Fruit fly (Drosophila melanogaster) whole organism, embryonic: ENCODE measurements around the gene CG43293.
A peak's percentile ranks its signal among the peaks of the same experiment; 100 is the strongest.

Experiments used
- Awh ChIP-seq: fragments of 200-800 bp; sonication (Bioruptor generic); IDR thresholded peaks from 2 replicates; pipeline ENCODE4, ENCODE4 v1.3.6; 2022; ENCODE audit warnings: missing biosample characterization, missing genetic modification characterization
- Bgb ChIP-seq: fragments of 200-800 bp; sonication (Bioruptor generic); IDR thresholded peaks from 2 replicates; pipeline ENCODE4 v1.3.6; 2022; ENCODE audit warnings: missing biosample characterization, missing genetic modification characterization; ENCODE audit not compliant: partially characterized antibody
- CG10321 ChIP-seq: fragments of 200-800 bp; sonication (Bioruptor generic); IDR thresholded peaks from 2 replicates; pipeline ENCODE4 v1.3.6; 2022; ENCODE audit warnings: missing biosample characterization, missing genetic modification characterization
- CG10565 ChIP-seq: fragments of 200-800 bp; sonication (Bioruptor generic); optimal IDR thresholded peaks from 3 replicates; lab custom pipeline; 2016; ENCODE audit warnings: missing biosample characterization, mild to moderate bottlenecking, missing genetic modification characterization
- CG12104 ChIP-seq: fragments of 200-800 bp; sonication (Bioruptor generic); optimal IDR thresholded peaks from 3 replicates; lab custom pipeline; 2016; ENCODE audit warnings: missing biosample characterization, missing genetic modification characterization
- CG12942 ChIP-seq: fragments of 200-800 bp; sonication (Bioruptor generic); optimal IDR thresholded peaks from 3 replicates; lab custom pipeline; 2016; ENCODE audit warnings: missing biosample characterization, missing genetic modification characterization
- CG15696 ChIP-seq: fragments of 200-800 bp; sonication (Bioruptor generic); optimal IDR thresholded peaks from 2 replicates; lab custom pipeline; 2019; ENCODE audit warnings: missing biosample characterization, mild to moderate bottlenecking, missing genetic modification characterization, moderate library complexity
- CG1602 ChIP-seq: fragments of 200-800 bp; sonication (Bioruptor generic); optimal IDR thresholded peaks from 3 replicates; lab custom pipeline; 2016; ENCODE audit warnings: missing biosample characterization, missing genetic modification characterization
- CG2116 ChIP-seq: fragments of 200-800 bp; sonication (Bioruptor generic); optimal IDR thresholded peaks from 3 replicates; lab custom pipeline; 2018; ENCODE audit warnings: missing biosample characterization, mild to moderate bottlenecking, missing genetic modification characterization
- CG2712 ChIP-seq: fragments of 200-800 bp; optimal IDR thresholded peaks from 3 replicates; lab custom pipeline; 2019; ENCODE audit warnings: missing biosample characterization, mild to moderate bottlenecking, missing genetic modification characterization, moderate library complexity
- CG31388 ChIP-seq: fragments of 200-800 bp; sonication (Bioruptor generic); optimal IDR thresholded peaks from 2 replicates; lab custom pipeline; 2016; ENCODE audit warnings: missing biosample characterization, missing genetic modification characterization
- CG3407 ChIP-seq: fragments of 200-800 bp; sonication (Bioruptor generic); optimal IDR thresholded peaks from 2 replicates; lab custom pipeline; 2018; ENCODE audit warnings: missing biosample characterization, mild to moderate bottlenecking, missing genetic modification characterization
- CG6272 ChIP-seq: fragments of 200-800 bp; sonication (Bioruptor generic); IDR thresholded peaks from 2 replicates; pipeline ENCODE4 v1.3.6; 2022; ENCODE audit warnings: missing biosample characterization, missing genetic modification characterization
- CG7786 ChIP-seq: fragments of 200-800 bp; sonication (Bioruptor generic); optimal IDR thresholded peaks from 2 replicates; lab custom pipeline; 2016; ENCODE audit warnings: missing biosample characterization, missing genetic modification characterization
- CTCF ChIP-seq: fragments of 200-800 bp; sonication (Bioruptor generic); optimal IDR thresholded peaks from 2 replicates; lab custom pipeline; 2017; ENCODE audit warnings: missing biosample characterization, mild to moderate bottlenecking, missing genetic modification characterization, moderate library complexity
- Dbx ChIP-seq: fragments of 200-800 bp; sonication (Bioruptor generic); IDR thresholded peaks from 3 replicates; pipeline ENCODE4 v1.3.6; 2022; ENCODE audit warnings: missing biosample characterization, missing genetic modification characterization
- Doc2 ChIP-seq: fragments of 200-800 bp; sonication (Bioruptor generic); IDR thresholded peaks from 2 replicates; pipeline ENCODE4 v1.3.6; 2022; ENCODE audit warnings: missing biosample characterization, missing genetic modification characterization
- Doc3 ChIP-seq: fragments of 200-800 bp; sonication (Bioruptor generic); IDR thresholded peaks from 3 replicates; pipeline ENCODE4 v1.3.6; 2022; ENCODE audit warnings: missing biosample characterization, missing genetic modification characterization; ENCODE audit not compliant: partially characterized antibody
- H15 ChIP-seq: fragments of 200-800 bp; sonication (Bioruptor generic); IDR thresholded peaks from 3 replicates; pipeline ENCODE4 v1.3.6; 2022; ENCODE audit warnings: missing biosample characterization, missing genetic modification characterization
- H2.0 ChIP-seq: fragments of 200-800 bp; sonication (Bioruptor generic); IDR thresholded peaks from 2 replicates; pipeline ENCODE4 v1.3.6; 2022; ENCODE audit warnings: missing biosample characterization, missing genetic modification characterization
- HLHmδ ChIP-seq: fragments of 200-800 bp; sonication (Bioruptor generic); optimal IDR thresholded peaks from 2 replicates; lab custom pipeline; 2018; ENCODE audit warnings: missing biosample characterization, mild to moderate bottlenecking, missing genetic modification characterization, moderate library complexity
- Lhr ChIP-seq: fragments of 200-800 bp; sonication (Bioruptor generic); optimal IDR thresholded peaks from 3 replicates; lab custom pipeline; 2017; ENCODE audit warnings: mild to moderate bottlenecking, missing biosample characterization, missing genetic modification reagents, missing genetic modification characterization
- MTF-1 ChIP-seq: fragments of 200-800 bp; sonication (Bioruptor generic); optimal IDR thresholded peaks from 2 replicates; lab custom pipeline; 2018; ENCODE audit warnings: missing biosample characterization, mild to moderate bottlenecking, missing genetic modification characterization, borderline replicate concordance
- Max ChIP-seq: fragments of 200-800 bp; sonication (Bioruptor generic); optimal IDR thresholded peaks from 2 replicates; lab custom pipeline; 2016; ENCODE audit warnings: missing biosample characterization, mild to moderate bottlenecking, missing genetic modification characterization
- NFAT ChIP-seq: fragments of 200-800 bp; sonication (Bioruptor generic); IDR thresholded peaks from 2 replicates; pipeline ENCODE4 v1.3.6; 2022; ENCODE audit warnings: missing biosample characterization, missing genetic modification characterization
- Nf-YB ChIP-seq: fragments of 200-800 bp; sonication (Bioruptor generic); optimal IDR thresholded peaks from 3 replicates; lab custom pipeline; 2019; ENCODE audit warnings: missing biosample characterization, mild to moderate bottlenecking, missing genetic modification characterization, moderate library complexity
- Nf-YC ChIP-seq: fragments of 200-800 bp; optimal IDR thresholded peaks from 3 replicates; lab custom pipeline; 2019; ENCODE audit warnings: missing biosample characterization, mild to moderate bottlenecking, missing genetic modification characterization, moderate library complexity
- Opbp ChIP-seq: fragments of 200-800 bp; sonication (Bioruptor generic); IDR thresholded peaks from 3 replicates; pipeline ENCODE4 v1.3.6; 2022; ENCODE audit warnings: missing biosample characterization, missing genetic modification characterization; ENCODE audit not compliant: partially characterized antibody
- Optix ChIP-seq: fragments of 200-800 bp; sonication (Bioruptor generic); IDR thresholded peaks from 3 replicates; pipeline ENCODE4 v1.3.6; 2022; ENCODE audit warnings: missing biosample characterization, missing genetic modification characterization
- Sin3A ChIP-seq: fragments of >200 bp; optimal IDR thresholded peaks from 2 replicates; lab custom pipeline; 2018
- Spps ChIP-seq: fragments of 200-800 bp; sonication (Bioruptor generic); optimal IDR thresholded peaks from 2 replicates; lab custom pipeline; 2018; ENCODE audit warnings: missing biosample characterization, mild to moderate bottlenecking, missing genetic modification characterization
- Xbp1 ChIP-seq: fragments of 200-800 bp; sonication (Bioruptor generic); optimal IDR thresholded peaks from 3 replicates; lab custom pipeline; 2016; ENCODE audit warnings: missing biosample characterization, mild to moderate bottlenecking, missing genetic modification characterization
- ase ChIP-seq: fragments of 200-800 bp; sonication (Bioruptor generic); IDR thresholded peaks from 3 replicates; pipeline ENCODE4 v1.3.6; 2022; ENCODE audit warnings: missing biosample characterization, missing genetic modification characterization
- bcd ChIP-seq: fragments of 200-800 bp; sonication (Bioruptor generic); optimal IDR thresholded peaks from 2 replicates; lab custom pipeline; 2017; ENCODE audit warnings: missing biosample characterization, mild to moderate bottlenecking, missing genetic modification characterization
- bsh ChIP-seq, 2 experiments: fragments of 200-800 bp; sonication (Bioruptor generic); optimal IDR thresholded peaks; 2 replicates each; lab custom pipeline; 2017 to 2018; ENCODE audit warnings: mild to moderate bottlenecking in 2 of 2, missing biosample characterization in 2 of 2, missing genetic modification characterization in 2 of 2, moderate library complexity in 1 of 2
- cas ChIP-seq: fragments of 200-800 bp; sonication (Bioruptor generic); IDR thresholded peaks from 2 replicates; pipeline ENCODE4 v1.3.6; 2022; ENCODE audit warnings: missing biosample characterization, missing genetic modification characterization
- cg ChIP-seq: fragments of 200-800 bp; sonication (Bioruptor generic); optimal IDR thresholded peaks from 3 replicates; lab custom pipeline; 2019; ENCODE audit warnings: missing biosample characterization, mild to moderate bottlenecking, missing genetic modification characterization, moderate library complexity
- dimm ChIP-seq: fragments of 200-800 bp; sonication (Bioruptor generic); IDR thresholded peaks from 2 replicates; pipeline ENCODE4 v1.3.6; 2022; ENCODE audit warnings: missing biosample characterization, missing genetic modification characterization
- fd3F ChIP-seq: fragments of 200-800 bp; sonication (Bioruptor generic); optimal IDR thresholded peaks from 2 replicates; lab custom pipeline; 2018; ENCODE audit warnings: missing biosample characterization, mild to moderate bottlenecking, missing genetic modification characterization, moderate library complexity
- gfzf ChIP-seq: fragments of 200-800 bp; sonication (Bioruptor generic); optimal IDR thresholded peaks from 2 replicates; lab custom pipeline; 2016; ENCODE audit warnings: missing biosample characterization, mild to moderate bottlenecking, missing genetic modification characterization, moderate library complexity
- jumu ChIP-seq: fragments of 200-800 bp; sonication (Bioruptor generic); optimal IDR thresholded peaks from 3 replicates; lab custom pipeline; 2016; ENCODE audit warnings: missing biosample characterization, missing genetic modification characterization
- lab ChIP-seq: fragments of 200-800 bp; sonication (Bioruptor generic); optimal IDR thresholded peaks from 3 replicates; lab custom pipeline; 2017; ENCODE audit warnings: missing biosample characterization, missing genetic modification characterization, mild to moderate bottlenecking, moderate library complexity, missing genetic modification reagents
- lilli ChIP-seq: fragments of 200-800 bp; sonication (Bioruptor generic); optimal IDR thresholded peaks from 3 replicates; lab custom pipeline; 2016; ENCODE audit warnings: missing biosample characterization, missing genetic modification characterization
- lov ChIP-seq, 2 experiments: fragments of 200-800 bp in 1 of 2; fragments of >200 bp in 1 of 2; sonication (Bioruptor generic) in 1 of 2; IDR thresholded peaks in 1 of 2; optimal IDR thresholded peaks in 1 of 2; 2 replicates in 1 of 2; 3 replicates in 1 of 2; pipeline versions ENCODE4 v1.3.6 to Lab custom; 2017 to 2022; ENCODE audit warnings: missing biosample characterization in 1 of 2, missing genetic modification characterization in 1 of 2
- mld ChIP-seq: fragments of 200-800 bp; sonication (Bioruptor generic); IDR thresholded peaks from 3 replicates; pipeline ENCODE4 v1.3.6; 2022; ENCODE audit warnings: missing biosample characterization, missing genetic modification characterization; ENCODE audit not compliant: partially characterized antibody
- odd ChIP-seq: fragments of 200-800 bp; sonication (Bioruptor generic); optimal IDR thresholded peaks from 2 replicates; lab custom pipeline; 2017; ENCODE audit warnings: missing biosample characterization, mild to moderate bottlenecking, missing genetic modification characterization
- org-1 ChIP-seq: fragments of 200-800 bp; sonication (Bioruptor generic); optimal IDR thresholded peaks from 2 replicates; lab custom pipeline; 2017; ENCODE audit warnings: missing biosample characterization, missing genetic modification characterization
- sc ChIP-seq, 3 experiments: fragments of >200 bp in 2 of 3; fragments of 200-800 bp in 1 of 3; sonication (Bioruptor generic) in 1 of 3; optimal IDR thresholded peaks; 2 replicates in 2 of 3; 3 replicates in 1 of 3; lab custom pipeline; 2017; ENCODE audit warnings: mild to moderate bottlenecking in 1 of 3, missing biosample characterization in 1 of 3, missing genetic modification characterization in 1 of 3, missing genetic modification reagents in 1 of 3
- trem ChIP-seq: fragments of 200-800 bp; optimal IDR thresholded peaks from 3 replicates; lab custom pipeline; 2019; ENCODE audit warnings: missing biosample characterization, mild to moderate bottlenecking, missing genetic modification characterization, moderate library complexity
- wek ChIP-seq: fragments of 200-800 bp; sonication (Bioruptor generic); optimal IDR thresholded peaks from 3 replicates; lab custom pipeline; 2018; ENCODE audit warnings: missing biosample characterization, mild to moderate bottlenecking, missing genetic modification characterization, moderate library complexity

The CG43293 gene

dm6 chr3L:6181776-6182175, 3.2 kb upstream of the CG43293 start, which contains the start of gene CG10274 (continued):
- TF ChIP-seq HLHmδ (GFP tag; lab: Kevin White, UChicago) (no peak), CG12942 (GFP tag; lab: Kevin White, UChicago) (peak; percentile 72), Spps (peak; percentile 56), H2.0 (GFP tag; lab: Robert Waterston, UW) (peak; percentile 56; the same call in 1 of the 2 replicates), wek (no peak), Doc2 (no peak), odd (GFP tag; lab: Kevin White, UChicago) (no peak), CG12104 (GFP tag; lab: Kevin White, UChicago) (peak; percentile 51), Xbp1 (GFP tag; lab: Kevin White, UChicago) (peak; percentile 87), lab (GFP tag; lab: Kevin White, UChicago) (no peak), lilli (GFP tag; lab: Kevin White, UChicago) (peak; percentile 85), Opbp (GFP tag; lab: Robert Waterston, UW) (no peak), Optix (GFP tag; lab: Robert Waterston, UW) (no peak), fd3F (GFP tag; lab: Kevin White, UChicago) (peak; percentile 70), CG15696 (tag; lab: Kevin White, UChicago) (peak; percentile 82), lov (optimal IDR thresholded peaks at IDR 0.05; lab: Kevin White, UChicago) (no peak), lov (GFP tag; IDR thresholded peaks at IDR 0.05; lab: Robert Waterston, UW) (no peak), bcd (GFP tag; lab: Kevin White, UChicago) (peak; percentile 78), trem (tag; lab: Kevin White, UChicago) (peak; percentile 98), sc (optimal IDR thresholded peaks at IDR 0.05; lab: Kevin White, UChicago) (no peak), sc (GFP tag; optimal IDR thresholded peaks at IDR 0.05; lab: Kevin White, UChicago) (peak; percentile 29), CG10565 (peak; percentile 33), cas (GFP tag; lab: Robert Waterston, UW) (no peak), cg (GFP tag; lab: Kevin White, UChicago) (no peak), gfzf (GFP tag; lab: Kevin White, UChicago) (peak; percentile 52), Awh (no peak), Doc3 (no peak), mld (GFP tag; lab: Robert Waterston, UW) (no peak), NFAT (GFP tag; lab: Robert Waterston, UW) (peak; percentile 59; the same call in 1 of the 2 replicates), Bgb (no peak), CG1602 (GFP tag; lab: Kevin White, UChicago) (peak; percentile 71), dimm (GFP tag; lab: Robert Waterston, UW) (no peak), CG3407 (peak; percentile 29), CG2116 (GFP tag; lab: Kevin White, UChicago) (peak; percentile 77), ase (GFP tag; lab: Robert Waterston, UW) (0 out of 3 replicates have a peak, but pooled peaks have one; percentile 13), org-1 (GFP tag; lab: Kevin White, UChicago) (peak; percentile 24), Max (GFP tag; lab: Kevin White, UChicago) (peak; percentile 74), Nf-YC (tag; lab: Kevin White, UChicago) (no peak), CG7786 (GFP tag; lab: Kevin White, UChicago) (peak; percentile 71), CTCF (no peak), Sin3A (lab: Kevin White, UChicago) (peak; percentile 75), Lhr (peak; percentile 55), Dbx (peak; percentile 81), MTF-1 (GFP tag; lab: Kevin White, UChicago) (no peak), jumu (GFP tag; lab: Kevin White, UChicago) (peak; percentile 64), CG2712 (tag; lab: Kevin White, UChicago) (peak; percentile 83), CG6272 (GFP tag; lab: Robert Waterston, UW) (0 out of 2 replicates have a peak, but pooled peaks have one; percentile 47), Nf-YB (GFP tag; lab: Kevin White, UChicago) (peak; percentile 46), bsh (GFP tag; optimal IDR thresholded peaks at IDR 0.05; lab: Kevin White, UChicago) (peak in 1 of 2 experiments; percentile 68), CG10321 (GFP tag; lab: Robert Waterston, UW) (no peak), CG31388 (GFP tag; lab: Kevin White, UChicago) (no peak), H15 (GFP tag; lab: Robert Waterston, UW) (peak; percentile 47; the same call in 1 of the 3 replicates)
